Fruit fly (Drosophila melanogaster): Measurements from ENCODE around the gene CG10969.
A peak's percentile ranks its signal among the peaks of the same experiment; 100 is the strongest.

CG10969 gene

DNA sequence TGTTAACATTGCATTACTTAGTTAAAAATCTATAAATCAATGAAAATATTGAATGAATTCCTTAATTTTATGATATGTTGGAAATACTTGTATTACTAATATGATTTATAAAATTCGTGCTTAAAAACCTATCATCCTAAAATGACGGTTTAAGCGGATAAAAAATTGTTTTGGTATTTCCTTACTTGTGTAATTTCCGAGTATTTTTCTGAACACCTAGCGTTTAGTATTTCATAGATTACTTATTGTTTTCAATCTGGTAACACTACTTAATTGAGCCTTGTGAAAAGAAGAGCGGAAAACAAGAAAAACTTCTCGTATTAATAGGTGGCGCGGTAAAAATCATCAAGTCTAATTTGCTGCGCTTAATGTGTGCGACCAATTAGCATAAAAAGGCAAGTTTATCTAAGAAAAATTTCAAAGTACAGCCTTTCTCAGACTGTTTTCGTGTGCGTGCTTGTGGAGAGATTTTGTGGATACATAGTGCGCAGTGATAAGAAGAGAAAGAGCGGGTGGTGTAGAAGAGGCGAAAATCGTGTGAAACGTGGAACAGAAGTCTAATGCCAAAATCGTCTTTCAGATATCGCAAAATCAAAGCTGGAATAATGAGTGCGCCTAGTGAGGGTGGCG is 24.9 kb upstream of the CG10969 start, which contains the start of gene Sap130 (continued):
- TF ChIP-seq CG12391 (tag; optimal IDR thresholded peaks at IDR 0.05) (no peak), Trl (optimal IDR thresholded peaks at IDR 0.05) (peak in 1 of 2 experiments; percentile 72), Trl (GFP tag; optimal IDR thresholded peaks at IDR 0.05) (no peak), H15 (GFP tag; IDR thresholded peaks at IDR 0.05) (no peak), zfh2 (GFP tag; optimal IDR thresholded peaks at IDR 0.05) (no peak), gfzf (GFP tag; optimal IDR thresholded peaks at IDR 0.05) (peak; percentile 72), CG5245 (GFP tag; optimal IDR thresholded peaks at IDR 0.05) (no peak), Hr51 (GFP tag; optimal IDR thresholded peaks at IDR 0.05) (no peak), CG9797 (GFP tag; optimal IDR thresholded peaks at IDR 0.05) (peak; percentile 30), CG12659 (GFP tag; optimal IDR thresholded peaks at IDR 0.05) (no peak), CG15011 (GFP tag; optimal IDR thresholded peaks at IDR 0.05) (no peak), CG5180 (GFP tag; optimal IDR thresholded peaks at IDR 0.05) (no peak), CG2116 (GFP tag; optimal IDR thresholded peaks at IDR 0.05) (no peak), CG3163 (GFP tag; optimal IDR thresholded peaks at IDR 0.05) (peak; percentile 31), lov (optimal IDR thresholded peaks at IDR 0.05) (no peak), lov (GFP tag; IDR thresholded peaks at IDR 0.05) (no peak), Dll (GFP tag; IDR thresholded peaks at IDR 0.05; ENCODE audit: partially characterized antibody) (0 out of 4 replicates have a peak, but pooled peaks have one; percentile 41), ac (GFP tag; optimal IDR thresholded peaks at IDR 0.05) (no peak)

DNA sequence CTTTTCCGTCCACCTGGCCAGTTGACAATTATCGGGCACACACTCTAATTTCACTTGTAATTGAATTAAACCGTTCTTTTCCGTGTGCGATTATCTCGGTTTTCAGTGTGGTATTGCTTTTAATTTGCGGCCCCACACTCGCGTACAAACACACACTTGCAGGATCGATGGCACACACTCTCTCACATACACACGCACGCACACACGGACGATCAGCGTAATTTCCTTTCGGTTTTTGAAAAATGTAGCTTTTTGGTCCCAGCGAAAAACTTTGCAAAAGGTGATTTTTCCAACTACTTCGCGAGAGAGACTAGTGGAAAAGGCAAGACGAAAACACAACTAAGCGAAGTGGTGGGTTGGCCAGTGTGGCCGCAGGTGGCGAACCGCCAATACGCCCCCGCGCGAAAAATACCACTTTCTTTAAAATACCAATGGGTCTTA is 23.9 kb upstream of the CG10969 start, which contains the start of gene Atg1:
TSS of gene Atg1 (minus strand) at position 387 of the 441 bp plus-strand sequence.
- TF ChIP-seq CG15269 (tag; optimal IDR thresholded peaks at IDR 0.05) (no peak), E2f2 (GFP tag; IDR thresholded peaks at IDR 0.05) (peak; percentile 16; the same call in 1 of the 2 replicates), CG10267 (tag; optimal IDR thresholded peaks at IDR 0.05) (peak; percentile 7), lmd (GFP tag; IDR thresholded peaks at IDR 0.05) (no peak), Lhr (GFP tag; optimal IDR thresholded peaks at IDR 0.05) (peak; percentile 20), Sin3A (optimal IDR thresholded peaks at IDR 0.05) (peak; percentile 6), Doc2 (GFP tag; IDR thresholded peaks at IDR 0.05) (no peak), insv (GFP tag; optimal IDR thresholded peaks at IDR 0.05) (peak in 1 of 2 experiments; percentile 19), lbe (GFP tag; optimal IDR thresholded peaks at IDR 0.05) (no peak), Hmr (GFP tag; optimal IDR thresholded peaks at IDR 0.05) (peak; percentile 37), gro (GFP tag; optimal IDR thresholded peaks at IDR 0.05) (peak; percentile 20), stc (GFP tag; IDR thresholded peaks at IDR 0.05) (no peak), CG17829 (tag; optimal IDR thresholded peaks at IDR 0.05) (peak; percentile 22), HLH4C (GFP tag; IDR thresholded peaks at IDR 0.05; ENCODE audit: partially characterized antibody) (no peak), bbx (GFP tag; IDR thresholded peaks at IDR 0.05; ENCODE audit: partially characterized antibody) (peak; percentile 46; the same call in 1 of the 2 replicates), Dp (GFP tag; optimal IDR thresholded peaks at IDR 0.05) (peak; percentile 24), CG11695 (GFP tag; IDR thresholded peaks at IDR 0.05) (0 out of 3 replicates have a peak, but pooled peaks have one; percentile 33), Med (GFP tag) (peak; percentile 85), CG12104 (GFP tag; optimal IDR thresholded peaks at IDR 0.05) (no peak), CG9437 (GFP tag; optimal IDR thresholded peaks at IDR 0.05) (no peak), p53 (GFP tag; optimal IDR thresholded peaks at IDR 0.05) (no peak), cg (GFP tag; optimal IDR thresholded peaks at IDR 0.05) (peak; percentile 61), cato (GFP tag; optimal IDR thresholded peaks at IDR 0.05; ENCODE audit: borderline replicate concordance) (no peak), CG34376 (GFP tag; optimal IDR thresholded peaks at IDR 0.05) (peak; percentile 17), ind (GFP tag; optimal IDR thresholded peaks at IDR 0.05) (no peak), CG7556 (GFP tag; optimal IDR thresholded peaks at IDR 0.05) (no peak), so (GFP tag; IDR thresholded peaks at IDR 0.05) (0 out of 3 replicates have a peak, but pooled peaks have one; percentile 42), CG1647 (GFP tag; optimal IDR thresholded peaks at IDR 0.05) (no peak), wek (GFP tag; optimal IDR thresholded peaks at IDR 0.05) (peak; percentile 19), lab (GFP tag; optimal IDR thresholded peaks at IDR 0.05) (peak; percentile 31), CG7987 (GFP tag; optimal IDR thresholded peaks at IDR 0.05) (peak; percentile 52), Drgx (GFP tag; IDR thresholded peaks at IDR 0.05) (no peak)
